Fruit fly (Drosophila melanogaster): Measurements from ENCODE around the gene CG17141.
A peak's percentile ranks its signal among the peaks of the same experiment; 100 is the strongest.

CG17141 gene

DNA sequence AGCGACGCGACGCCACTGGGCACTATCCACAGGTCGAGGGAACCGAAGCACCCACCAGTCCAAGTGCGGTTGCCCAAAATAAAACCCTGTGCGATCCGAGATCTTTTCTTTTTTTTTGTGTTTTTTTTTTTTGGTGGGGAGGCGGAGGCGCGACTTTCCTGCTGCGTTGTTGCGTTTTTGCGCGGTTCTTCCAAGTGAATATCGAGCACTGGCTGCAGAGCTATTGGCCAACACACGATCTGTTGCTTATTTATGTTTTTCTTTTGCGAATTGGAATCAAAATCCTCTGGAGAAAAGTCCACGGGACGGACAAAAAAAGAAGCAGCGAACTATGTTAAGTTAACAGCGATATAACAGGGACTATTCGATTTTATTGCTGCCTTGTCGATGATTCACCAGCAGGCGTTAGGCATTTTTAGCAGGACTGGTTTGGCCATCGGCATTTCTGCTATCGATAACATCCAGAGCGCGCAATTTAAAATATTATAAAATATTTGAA is 26.5 kb downstream of the CG17141 start, which contains the start of gene wge (continued):
- TF ChIP-seq CG11085 (GFP tag; IDR thresholded peaks at IDR 0.05) (no peak), NK7.1 (GFP tag; optimal IDR thresholded peaks at IDR 0.05) (no peak), Ptx1 (GFP tag; IDR thresholded peaks at IDR 0.05) (no peak), CG17385 (GFP tag; optimal IDR thresholded peaks at IDR 0.05) (peak; percentile 56), CG12744 (GFP tag; optimal IDR thresholded peaks at IDR 0.05) (no peak), CG10267 (tag; optimal IDR thresholded peaks at IDR 0.05) (peak; percentile 30), hb (GFP tag; IDR thresholded peaks at IDR 0.05; ENCODE audit: partially characterized antibody) (peak; percentile 67; the same call in 2 of the 3 replicates), CG4617 (GFP tag; optimal IDR thresholded peaks at IDR 0.05; ENCODE audit: borderline replicate concordance) (peak; percentile 88), lov (optimal IDR thresholded peaks at IDR 0.05) (no peak), lov (GFP tag; IDR thresholded peaks at IDR 0.05) (no peak), Max (GFP tag; optimal IDR thresholded peaks at IDR 0.05) (no peak), CG7963 (GFP tag; IDR thresholded peaks at IDR 0.05; ENCODE audit: partially characterized antibody) (peak; percentile 55; the same call in 1 of the 3 replicates), CG3163 (GFP tag; optimal IDR thresholded peaks at IDR 0.05) (no peak), HLH54F (GFP tag; optimal IDR thresholded peaks at IDR 0.05) (no peak), jumu (GFP tag; optimal IDR thresholded peaks at IDR 0.05) (no peak), zfh1 (GFP tag; IDR thresholded peaks at IDR 0.05) (no peak), Mad (GFP tag; optimal IDR thresholded peaks at IDR 0.05) (no peak), aop (GFP tag; IDR thresholded peaks at IDR 0.05) (no peak), wdn (GFP tag; IDR thresholded peaks at IDR 0.05) (no peak), twi (tag; optimal IDR thresholded peaks at IDR 0.05) (no peak), MBD-R2 (GFP tag; IDR thresholded peaks at IDR 0.05) (0 out of 2 replicates have a peak, but pooled peaks have one; percentile 5), Dp (GFP tag; optimal IDR thresholded peaks at IDR 0.05) (peak; percentile 94), da (GFP tag; optimal IDR thresholded peaks at IDR 0.05) (no peak), CoRest (tag; optimal IDR thresholded peaks at IDR 0.05) (no peak), CG13287 (GFP tag; IDR thresholded peaks at IDR 0.05; ENCODE audit: partially characterized antibody) (peak; percentile 79), CG30431 (GFP tag; optimal IDR thresholded peaks at IDR 0.05) (no peak), CG11560 (tag; IDR thresholded peaks at IDR 0.05) (peak; percentile 96), CG9797 (GFP tag; optimal IDR thresholded peaks at IDR 0.05) (peak; percentile 65), Ravus (GFP tag; IDR thresholded peaks at IDR 0.05) (no peak), vnd (GFP tag; IDR thresholded peaks at IDR 0.05; ENCODE audit: partially characterized antibody) (peak; percentile 38; the same call in 1 of the 3 replicates), sd (tag; optimal IDR thresholded peaks at IDR 0.05) (peak; percentile 69), Hmr (GFP tag; optimal IDR thresholded peaks at IDR 0.05) (no peak), HmgZ (tag; optimal IDR thresholded peaks at IDR 0.05) (peak; percentile 22), cg (GFP tag; optimal IDR thresholded peaks at IDR 0.05) (peak; percentile 57), CG14050 (GFP tag; IDR thresholded peaks at IDR 0.05) (no peak), CG1024 (GFP tag; IDR thresholded peaks at IDR 0.05) (no peak), Xbp1 (GFP tag; optimal IDR thresholded peaks at IDR 0.05) (no peak), phol (tag; optimal IDR thresholded peaks at IDR 0.05) (peak; percentile 21), unc-4 (GFP tag; IDR thresholded peaks at IDR 0.05; ENCODE audit: partially characterized antibody) (peak; percentile 69), CG8478 (optimal IDR thresholded peaks at IDR 0.05) (no peak), nom (GFP tag; optimal IDR thresholded peaks at IDR 0.05) (peak; percentile 95), ci (GFP tag; IDR thresholded peaks at IDR 0.05) (no peak), Taf1 (GFP tag; IDR thresholded peaks at IDR 0.05) (no peak), crol (GFP tag; IDR thresholded peaks at IDR 0.05) (no peak), CG1647 (GFP tag; optimal IDR thresholded peaks at IDR 0.05) (no peak), CG10431 (GFP tag; optimal IDR thresholded peaks at IDR 0.05) (no peak), ato (GFP tag; IDR thresholded peaks at IDR 0.05; ENCODE audit: partially characterized antibody) (peak; percentile 84), CG2129 (GFP tag; IDR thresholded peaks at IDR 0.05; ENCODE audit: partially characterized antibody) (peak; percentile 36; the same call in 1 of the 2 replicates), CG18262 (tag; optimal IDR thresholded peaks at IDR 0.05) (peak; percentile 18), tna (GFP tag; IDR thresholded peaks at IDR 0.05; ENCODE audit: partially characterized antibody) (peak; percentile 58; the same call in 1 of the 2 replicates), CG2712 (tag; optimal IDR thresholded peaks at IDR 0.05) (peak; percentile 7)
